Fruit fly (Drosophila melanogaster) Kc167 (cell line): ENCODE measurements around the gene side-II.
"Not testable (repeated sequence)": the region's sequence is repeated elsewhere in the genome, so short reads cannot be mapped to it uniquely, and the experiment has no call there.

ENCODE experiments used
- Myc ChIP-seq: fragments of >200 bp; optimal IDR thresholded peaks from 2 replicates; lab custom pipeline; 2017; ENCODE audit warnings: missing external identifiers
- Sin3A ChIP-seq: fragments of >200 bp; optimal IDR thresholded peaks from 2 replicates; lab custom pipeline; 2018; ENCODE audit warnings: missing external identifiers
- h ChIP-seq: fragments of >200 bp; optimal IDR thresholded peaks from 3 replicates; lab custom pipeline; 2018; ENCODE audit warnings: missing external identifiers
- insv ChIP-seq: fragments of >200 bp; optimal IDR thresholded peaks from 3 replicates; lab custom pipeline; 2018; ENCODE audit warnings: missing external identifiers
- psq ChIP-seq: fragments of >200 bp; optimal IDR thresholded peaks from 2 replicates; lab custom pipeline; 2017; ENCODE audit warnings: missing external identifiers
- ttk ChIP-seq: sonication (Bioruptor generic); optimal IDR thresholded peaks from 2 replicates; lab custom pipeline; 2017; ENCODE audit warnings: missing external identifiers

side-II gene

DNA sequence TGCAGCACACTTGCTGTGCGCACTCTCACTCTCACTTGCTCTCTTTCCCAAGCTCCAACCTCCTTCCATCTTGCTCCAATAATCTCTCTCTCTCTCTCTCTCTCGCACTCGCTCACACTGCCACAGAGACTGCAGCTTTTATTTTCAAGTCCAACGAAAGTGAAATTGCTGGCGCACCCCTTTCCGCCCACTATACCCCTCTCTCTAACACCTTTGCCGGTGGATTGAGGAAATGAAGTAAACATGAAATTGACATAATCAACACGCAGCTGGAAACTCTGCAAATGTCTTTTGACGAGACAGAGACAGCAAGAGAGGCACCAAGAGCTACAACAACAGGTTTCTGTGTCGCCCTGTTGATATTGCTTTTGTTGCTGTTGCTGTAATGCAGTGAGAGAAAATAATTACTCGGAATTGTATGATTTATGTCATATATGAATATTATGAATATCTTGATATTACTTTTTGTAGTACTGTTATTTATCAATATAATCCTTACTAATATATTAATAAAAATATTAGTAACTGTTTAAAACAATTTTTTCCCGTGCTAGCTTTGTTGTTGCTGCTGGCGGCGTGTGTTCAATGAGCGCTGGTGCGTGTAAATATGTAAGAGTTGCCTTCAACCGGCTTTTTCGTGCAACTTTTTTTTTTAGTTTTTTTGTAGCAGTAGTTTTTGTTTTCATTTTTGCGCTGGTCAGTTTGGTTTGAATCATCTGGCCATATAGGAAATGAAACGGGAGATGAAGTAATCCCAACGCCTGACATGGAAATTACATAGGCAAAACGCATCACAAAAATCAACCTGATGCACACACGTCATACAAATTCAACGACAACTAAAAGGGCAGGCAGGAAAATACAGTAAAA is 23.7 kb upstream of the side-II start:
- no peak for TF ChIP-seq Myc
- no peak for TF ChIP-seq psq
- TF ChIP-seq ttk (lab: Kevin White, UChicago) = no peak
- TF ChIP-seq h (lab: Kevin White, UChicago) = no peak
- no peak for TF ChIP-seq insv (lab: Kevin White, UChicago)
- TF ChIP-seq Sin3A = no peak

DNA sequence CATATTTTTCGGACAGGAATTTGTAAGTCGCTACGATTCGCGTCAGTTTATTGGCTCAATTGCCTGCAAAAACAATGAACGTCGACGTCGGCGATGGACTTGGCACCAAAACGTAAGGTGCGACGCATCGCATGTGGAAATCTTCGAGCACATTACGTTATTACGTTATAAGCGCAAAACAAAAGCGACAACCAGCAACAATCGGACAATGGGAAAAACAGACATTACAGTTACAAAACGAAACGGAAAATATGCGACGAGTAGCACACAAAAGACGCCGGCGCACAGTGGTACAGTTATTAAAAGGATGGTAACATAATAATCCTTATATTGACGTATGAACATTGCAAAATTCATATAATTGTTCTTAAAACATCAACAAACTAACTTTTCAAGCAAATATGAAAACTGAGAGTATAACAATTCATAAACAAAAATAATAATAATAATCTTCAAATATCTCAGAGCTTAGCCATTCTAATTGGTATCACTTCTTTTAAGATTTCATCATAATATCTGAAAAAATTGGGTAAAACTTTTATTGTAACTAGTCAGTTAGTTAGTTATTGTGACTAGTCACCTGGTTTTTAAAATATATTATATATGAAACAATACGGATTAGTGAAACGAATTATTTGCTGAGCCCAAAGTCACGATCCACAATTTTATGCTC is 22.9 kb upstream of the side-II start:
- TF ChIP-seq insv (lab: Kevin White, UChicago) (no peak), ttk (lab: Kevin White, UChicago) (no peak), Sin3A (no peak), h (lab: Kevin White, UChicago) (no peak), psq (no peak), Myc (no peak)

DNA sequence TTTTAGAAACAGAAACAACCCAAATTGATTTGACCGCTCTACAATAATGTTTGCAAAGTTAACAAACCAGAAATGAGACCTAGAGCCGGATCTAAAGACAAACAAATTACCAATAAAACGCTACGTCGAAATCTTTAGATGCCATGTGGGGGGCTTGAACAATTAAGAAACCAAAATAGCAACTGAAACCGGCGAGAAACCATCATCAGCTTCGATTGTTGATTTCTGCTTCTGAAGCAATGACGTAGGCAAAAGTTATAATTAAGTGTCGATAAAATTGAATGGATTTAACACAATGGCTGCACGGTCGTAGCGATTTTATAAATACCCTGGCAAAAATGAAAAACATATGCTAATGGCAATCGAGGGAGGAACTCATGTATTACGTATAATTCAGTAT is 20.8 kb upstream of the side-II start:
- no peak for TF ChIP-seq psq
- TF ChIP-seq Sin3A = no peak
- TF ChIP-seq ttk (lab: Kevin White, UChicago) = no peak
- TF ChIP-seq Myc = no peak
- TF ChIP-seq h (lab: Kevin White, UChicago) = no peak
- no peak for TF ChIP-seq insv (lab: Kevin White, UChicago)

DNA sequence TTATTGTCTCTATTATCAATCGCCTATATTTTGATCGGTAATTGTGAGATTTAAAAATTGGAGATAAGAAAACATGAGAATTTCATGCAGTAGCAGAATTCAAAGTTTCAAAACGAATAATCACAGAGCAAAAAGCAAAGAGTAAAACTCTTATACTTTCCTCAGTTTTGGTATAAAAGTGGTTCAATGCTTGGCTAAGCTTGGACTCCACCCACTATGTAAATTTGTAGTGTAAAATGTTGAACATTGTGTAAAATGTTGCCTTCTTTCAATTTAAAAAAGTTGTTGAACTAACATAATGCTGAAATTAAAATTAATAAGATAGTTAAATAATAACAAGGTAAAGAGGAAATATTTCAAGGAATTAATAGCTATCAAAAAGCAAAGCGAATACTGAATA is 736 bp upstream of the side-II start:
- no peak for TF ChIP-seq Sin3A
- no peak for TF ChIP-seq Myc
- no peak for TF ChIP-seq h (lab: Kevin White, UChicago)
- TF ChIP-seq psq = no peak
- no peak for TF ChIP-seq ttk (lab: Kevin White, UChicago)
- TF ChIP-seq insv (lab: Kevin White, UChicago) = no peak

DNA sequence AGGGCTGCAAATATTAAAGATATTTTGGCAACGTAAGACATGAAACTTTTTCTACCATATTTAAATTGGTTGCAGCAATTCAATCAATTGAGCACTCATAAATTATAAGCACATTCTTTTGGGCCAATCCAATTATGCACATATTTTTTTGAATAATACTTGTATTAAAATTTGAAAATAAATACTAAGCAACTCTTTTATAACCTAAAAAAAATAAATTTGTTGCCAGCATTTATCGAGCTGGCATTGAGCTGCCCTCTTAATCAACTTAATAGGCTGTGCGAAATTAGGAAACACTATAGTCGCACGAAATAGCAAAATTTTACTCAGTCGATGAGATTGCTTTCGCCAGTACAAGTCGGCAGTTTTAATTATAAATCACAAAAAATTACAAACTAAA is 47.8 kb downstream of the side-II start, which contains the start of gene CG3491:
CG3491 (plus strand) TSS at position 301 of the 400 bp plus-strand sequence.
- TF ChIP-seq h (lab: Kevin White, UChicago) (no peak), insv (lab: Kevin White, UChicago) (no peak), Myc (no peak), ttk (lab: Kevin White, UChicago) (no peak)

DNA sequence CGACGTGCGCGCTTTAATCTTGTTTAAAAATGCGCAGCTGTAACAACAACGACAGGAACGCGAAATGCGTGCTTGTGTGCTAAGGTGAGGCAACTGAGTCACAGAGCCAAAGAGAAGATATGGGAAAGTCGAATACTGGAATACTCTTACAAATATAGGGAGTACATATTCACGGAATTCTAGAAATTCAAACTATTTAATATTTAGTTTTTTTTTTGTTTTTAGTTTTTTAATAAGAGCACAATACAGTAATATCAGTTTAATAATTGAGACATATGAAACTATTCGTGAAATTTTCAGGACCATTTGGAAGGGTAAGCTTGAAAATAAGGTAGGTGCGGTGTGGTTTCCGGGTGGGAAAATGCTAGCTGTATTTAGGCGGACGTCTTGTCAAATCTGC is 84.6 kb downstream of the side-II start:
- no peak for TF ChIP-seq psq
- TF ChIP-seq Sin3A = no peak
- TF ChIP-seq h (lab: Kevin White, UChicago) = no peak
- TF ChIP-seq ttk (lab: Kevin White, UChicago) = no peak
- TF ChIP-seq Myc = no peak
- TF ChIP-seq insv (lab: Kevin White, UChicago) = no peak

DNA sequence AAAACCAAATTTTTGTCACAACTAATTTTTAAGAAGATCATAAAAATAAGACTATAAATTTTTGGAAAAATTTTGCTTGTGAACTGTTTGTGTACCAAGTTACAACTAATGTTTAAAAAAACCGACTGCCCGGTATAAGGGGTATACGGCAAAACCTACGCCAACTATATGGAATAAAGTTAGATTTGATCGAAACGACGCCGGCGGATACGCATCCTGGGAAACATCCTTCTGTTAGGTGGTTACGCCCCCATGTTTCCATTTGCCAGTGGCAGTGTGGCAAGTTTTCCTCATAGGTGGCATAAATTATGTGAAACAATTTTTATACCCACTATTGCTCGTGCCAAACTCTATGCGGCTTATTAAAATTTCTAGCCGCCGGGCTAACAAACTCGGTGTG is 88.5 kb downstream of the side-II start, which contains the start of gene ProtB:
ProtB (minus strand) TSS at position 101 of the 400 bp plus-strand sequence.
- not testable (repeated sequence) for TF ChIP-seq ttk (lab: Kevin White, UChicago); Myc; Sin3A

DNA sequence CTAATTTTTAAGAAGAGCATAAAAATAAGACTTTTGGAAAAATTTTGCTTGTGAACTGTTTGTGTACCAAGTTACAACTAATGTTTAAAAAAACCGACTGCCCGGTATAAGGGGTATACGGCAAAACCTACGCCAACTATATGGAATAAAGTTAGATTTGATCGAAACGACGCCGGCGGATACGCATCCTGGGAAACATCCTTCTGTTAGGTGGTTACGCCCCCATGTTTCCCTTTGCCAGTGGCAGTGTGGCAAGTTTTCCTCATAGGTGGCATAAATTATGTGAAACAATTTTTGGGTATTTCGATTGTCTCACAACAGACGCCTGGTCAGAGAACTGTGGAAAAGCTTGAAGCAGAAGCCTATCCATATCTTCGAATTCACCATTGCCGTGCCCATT is 90.5 kb downstream of the side-II start, which contains the start of gene ProtA:
ProtA (minus strand) TSS at position 101 of the 400 bp plus-strand sequence.
- not testable (repeated sequence) for TF ChIP-seq psq; insv (lab: Kevin White, UChicago); Myc

DNA sequence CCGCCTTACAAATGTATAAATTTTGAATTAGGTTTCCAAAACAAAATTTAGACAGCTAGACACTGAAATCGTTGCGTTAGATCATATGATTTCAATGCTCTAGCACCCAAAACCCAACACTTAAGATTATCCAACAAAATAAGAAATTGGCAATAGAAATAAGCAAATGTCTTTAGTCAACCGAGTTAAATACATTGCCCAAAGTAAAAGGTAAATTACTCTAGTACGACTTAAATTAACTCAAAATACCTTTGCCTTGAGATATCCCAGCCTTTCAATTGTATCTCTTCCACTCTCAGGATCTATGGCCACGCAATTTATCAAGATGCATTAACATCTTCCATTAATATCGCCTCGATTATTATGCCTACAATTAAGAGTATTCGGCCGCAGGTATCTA is 95.9 kb downstream of the side-II start, which contains the start of gene CG15278:
CG15278 (minus strand) TSS at position 101 of the 400 bp plus-strand sequence.
- no peak for TF ChIP-seq insv (lab: Kevin White, UChicago)
- no peak for TF ChIP-seq Myc
- no peak for TF ChIP-seq Sin3A
- no peak for TF ChIP-seq h (lab: Kevin White, UChicago)
- TF ChIP-seq psq = no peak
- TF ChIP-seq ttk (lab: Kevin White, UChicago) = no peak

DNA sequence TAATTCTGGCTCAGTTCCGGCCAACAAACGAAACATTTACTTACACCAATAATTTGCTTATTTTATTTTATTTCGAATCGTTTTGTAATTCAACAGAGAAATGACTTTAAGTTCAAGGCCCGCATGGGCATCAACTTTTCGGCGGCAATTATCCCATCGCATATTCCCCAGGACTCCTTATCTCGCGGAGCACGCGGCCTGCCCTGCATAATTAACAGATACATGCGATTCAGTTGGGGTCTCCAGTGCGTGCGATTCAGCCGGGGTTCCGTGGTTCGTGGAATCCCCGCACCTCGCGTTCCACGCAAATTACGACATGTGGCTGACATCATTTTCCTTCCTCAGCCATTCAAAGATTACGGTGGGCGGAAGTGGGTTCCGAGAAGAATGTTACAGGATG is 100.2 kb downstream of the side-II start, which contains the start of gene CG4480:
CG4480 (minus strand) TSS at position 101 of the 400 bp plus-strand sequence.
- TF ChIP-seq Sin3A (no peak), insv (lab: Kevin White, UChicago) (no peak), ttk (lab: Kevin White, UChicago) (no peak), Myc (no peak), psq (no peak), h (lab: Kevin White, UChicago) (no peak)
